Worm (Caenorhabditis elegans): Measurements from ENCODE around the gene cgh-1.

The cgh-1 gene

ce11 chrIII:7495616-7496146, 2.0 kb downstream of the cgh-1 start (continued):
- TF ChIP-seq lin-26 (GFP tag; IDR thresholded peaks at IDR 0.05) (0 out of 2 replicates have a peak, but pooled peaks have one; percentile 6), attf-6 (GFP tag; IDR thresholded peaks at IDR 0.05) (peak; percentile 42; the same call in 1 of the 2 replicates), ekl-4 (GFP tag; IDR thresholded peaks at IDR 0.05) (0 out of 2 replicates have a peak, but pooled peaks have one; percentile 19), F39B2.1 (GFP tag; IDR thresholded peaks at IDR 0.05) (0 out of 2 replicates have a peak, but pooled peaks have one; percentile 2), lsl-1 (GFP tag; optimal IDR thresholded peaks at IDR 0.05) (peak; percentile 17)

ce11 chrIII:7494850-7495314, 2.8 kb downstream of the cgh-1 start:
- TF ChIP-seq ceh-100 (GFP tag; IDR thresholded peaks at IDR 0.05) (peak; percentile 59; the same call in 1 of the 2 replicates), repo-1 (tag; optimal IDR thresholded peaks at IDR 0.05) (peak; percentile 69), tbp1 (GFP tag; optimal IDR thresholded peaks at IDR 0.05) (peak; percentile 43), attf-6 (GFP tag; IDR thresholded peaks at IDR 0.05) (peak; percentile 75), let-526 (GFP tag; IDR thresholded peaks at IDR 0.05) (no peak), mcd-1 (GFP tag; IDR thresholded peaks at IDR 0.05) (peak; percentile 47), Y95B8A.8 (GFP tag; IDR thresholded peaks at IDR 0.05) (no peak; the same call in 1 of the 2 replicates), ceh-40 (GFP tag; IDR thresholded peaks at IDR 0.05) (0 out of 2 replicates have a peak, but pooled peaks have one; percentile 38), efl-1 (GFP tag; optimal IDR thresholded peaks at IDR 0.05) (no peak), F33H1.4 (GFP tag; IDR thresholded peaks at IDR 0.05) (no peak), dpl-1 (GFP tag; optimal IDR thresholded peaks at IDR 0.05) (no peak), snpc-3.4 (tag; optimal IDR thresholded peaks at IDR 0.05) (peak; percentile 48), F23B12.7 (tag; optimal IDR thresholded peaks at IDR 0.05; ENCODE audit: insufficient read depth) (no peak), egl-18 (GFP tag; IDR thresholded peaks at IDR 0.05) (peak; percentile 66; the same call in 1 of the 2 replicates), ekl-4 (GFP tag; IDR thresholded peaks at IDR 0.05) (peak; percentile 76), nhr-179 (tag; optimal IDR thresholded peaks at IDR 0.05) (no peak), dpff-1 (tag; optimal IDR thresholded peaks at IDR 0.05) (peak; percentile 87), lir-1 (GFP tag; conservative IDR thresholded peaks at IDR 0.05) (no peak; the same call in 1 of the 2 replicates), pbrm-1 (GFP tag; IDR thresholded peaks at IDR 0.05) (peak; percentile 27; the same call in 1 of the 2 replicates), B0336.3 (GFP tag; IDR thresholded peaks at IDR 0.05) (peak; percentile 90), madf-6 (GFP tag; IDR thresholded peaks at IDR 0.05) (peak; percentile 82), him-1 (tag; optimal IDR thresholded peaks at IDR 0.05) (peak; percentile 52), F52B5.7 (tag; optimal IDR thresholded peaks at IDR 0.05) (peak; percentile 89), mxl-1 (tag; optimal IDR thresholded peaks at IDR 0.05) (no peak), lin-54 (GFP tag; optimal IDR thresholded peaks at IDR 0.05) (peak; percentile 45), ztf-26 (tag; optimal IDR thresholded peaks at IDR 0.05) (no peak), ccch-3 (GFP tag; optimal IDR thresholded peaks at IDR 0.05) (no peak), fkh-3 (tag; optimal IDR thresholded peaks at IDR 0.05) (peak; percentile 97), ZK185.1 (tag; optimal IDR thresholded peaks at IDR 0.05; ENCODE audit: poor library complexity, severe bottlenecking) (no peak), Y67H2A.10 (GFP tag; conservative IDR thresholded peaks at IDR 0.05) (no peak), ceh-91 (GFP tag; IDR thresholded peaks at IDR 0.05) (no peak), zim-3 (tag; optimal IDR thresholded peaks at IDR 0.05) (peak; percentile 74), F57C9.4 (tag; optimal IDR thresholded peaks at IDR 0.05) (no peak), C06A6.2 (GFP tag; conservative IDR thresholded peaks at IDR 0.05) (no peak), egrh-3 (GFP tag; IDR thresholded peaks at IDR 0.05) (no peak), madf-8 (GFP tag; conservative IDR thresholded peaks at IDR 0.05) (no peak; the same call in 1 of the 2 replicates), hlh-26 (GFP tag; conservative IDR thresholded peaks at IDR 0.05) (no peak), cebp-2 (GFP tag; IDR thresholded peaks at IDR 0.05) (peak; percentile 53; the same call in 1 of the 2 replicates), F10E7.11 (tag; optimal IDR thresholded peaks at IDR 0.05) (peak; percentile 89), C17E4.6 (GFP tag; IDR thresholded peaks at IDR 0.05) (peak; percentile 21; the same call in 1 of the 2 replicates), aptf-2 (GFP tag; conservative IDR thresholded peaks at IDR 0.05) (no peak), nhr-120 (GFP tag; IDR thresholded peaks at IDR 0.05) (no peak), sdz-38 (tag; optimal IDR thresholded peaks at IDR 0.05) (no peak)
